Worm (Caenorhabditis elegans) whole organism, mixed stage, embryonic: ENCODE results near the gene Y52E8A.6.

Experiments used
- M03D4.4 ChIP-seq: sonication (generic microtip); optimal IDR thresholded peaks from 2 replicates; lab custom pipeline; 2017; ENCODE audit warnings: mild to moderate bottlenecking, missing genetic modification characterization, missing compliant biosample characterization
- bed-3 ChIP-seq: fragments of 200-800 bp; sonication (Bioruptor generic); optimal IDR thresholded peaks from 3 replicates; lab custom pipeline; 2018; ENCODE audit warnings: mild to moderate bottlenecking, missing genetic modification characterization, moderate library complexity, missing compliant biosample characterization
- blmp-1 ChIP-seq: fragments of 150-350 bp; optimal IDR thresholded peaks from 2 replicates; lab custom pipeline; 2014; ENCODE audit warnings: missing biosample characterization, missing genetic modification characterization
- ceh-39 ChIP-seq: fragments of 150-350 bp; optimal IDR thresholded peaks from 2 replicates; lab custom pipeline; 2014; ENCODE audit warnings: missing biosample characterization, missing genetic modification characterization
- ceh-43 ChIP-seq: fragments of 200-800 bp; sonication (Bioruptor generic); optimal IDR thresholded peaks from 2 replicates; lab custom pipeline; 2018; ENCODE audit warnings: mild to moderate bottlenecking, missing genetic modification characterization, moderate library complexity, missing compliant biosample characterization
- ceh-83 ChIP-seq: fragments of 200-800 bp; sonication (Bioruptor generic); optimal IDR thresholded peaks from 2 replicates; lab custom pipeline; 2018; ENCODE audit warnings: mild to moderate bottlenecking, missing genetic modification characterization, missing compliant biosample characterization
- cnd-1 ChIP-seq: fragments of 200-800 bp; sonication (Bioruptor generic); optimal IDR thresholded peaks from 2 replicates; lab custom pipeline; 2018; ENCODE audit warnings: mild to moderate bottlenecking, missing genetic modification characterization, missing compliant biosample characterization
- drap-1 ChIP-seq: fragments of 200-800 bp; sonication (Bioruptor generic); optimal IDR thresholded peaks from 3 replicates; lab custom pipeline; 2018; ENCODE audit warnings: mild to moderate bottlenecking, missing genetic modification characterization, missing compliant biosample characterization
- elt-1 ChIP-seq: sonication (generic microtip); optimal IDR thresholded peaks from 2 replicates; lab custom pipeline; 2017; ENCODE audit warnings: missing genetic modification characterization, mild to moderate bottlenecking, missing compliant biosample characterization, antibody characterized with exemption, moderate library complexity, borderline replicate concordance; ENCODE audit not compliant: insufficient read depth
- elt-3 ChIP-seq: fragments of 150-350 bp; optimal IDR thresholded peaks from 2 replicates; lab custom pipeline; 2014; ENCODE audit warnings: missing biosample characterization, missing genetic modification characterization
- flh-1 ChIP-seq: fragments of 200-800 bp; sonication (Bioruptor generic); optimal IDR thresholded peaks from 2 replicates; lab custom pipeline; 2018; ENCODE audit warnings: mild to moderate bottlenecking, missing genetic modification characterization, moderate library complexity, missing compliant biosample characterization
- ham-2 ChIP-seq: fragments of 200-800 bp; sonication (Bioruptor generic); optimal IDR thresholded peaks from 2 replicates; lab custom pipeline; 2018; ENCODE audit warnings: mild to moderate bottlenecking, missing genetic modification characterization, missing compliant biosample characterization
- hlh-1 ChIP-seq: fragments of 150-350 bp; optimal IDR thresholded peaks from 2 replicates; lab custom pipeline; 2014; ENCODE audit warnings: missing biosample characterization, missing genetic modification reagents, missing genetic modification characterization
- lin-13 ChIP-seq: fragments of 150-350 bp; optimal IDR thresholded peaks from 2 replicates; lab custom pipeline; 2014; ENCODE audit warnings: missing biosample characterization, missing genetic modification characterization
- lin-32 ChIP-seq: fragments of 200-800 bp; sonication (Bioruptor generic); optimal IDR thresholded peaks from 2 replicates; lab custom pipeline; 2018; ENCODE audit warnings: mild to moderate bottlenecking, missing genetic modification characterization, missing compliant biosample characterization
- lsy-2 ChIP-seq: fragments of 150-350 bp; optimal IDR thresholded peaks from 2 replicates; lab custom pipeline; 2014; ENCODE audit warnings: missing biosample characterization, missing genetic modification characterization
- mab-5 ChIP-seq: fragments of 150-350 bp; optimal IDR thresholded peaks from 2 replicates; lab custom pipeline; 2014; ENCODE audit warnings: missing biosample characterization, missing genetic modification characterization
- mep-1 ChIP-seq: fragments of 150-350 bp; optimal IDR thresholded peaks from 2 replicates; lab custom pipeline; 2017; ENCODE audit warnings: missing biosample characterization, missing genetic modification reagents, missing genetic modification characterization, inconsistent platforms
- mls-2 ChIP-seq: sonication (generic microtip); optimal IDR thresholded peaks from 2 replicates; lab custom pipeline; 2016; ENCODE audit warnings: mild to moderate bottlenecking, missing genetic modification characterization, moderate library complexity, missing compliant biosample characterization
- nhr-12 ChIP-seq: fragments of 150-350 bp; optimal IDR thresholded peaks from 2 replicates; lab custom pipeline; 2014; ENCODE audit warnings: missing biosample characterization, missing genetic modification characterization
- nhr-237 ChIP-seq: fragments of 150-350 bp; optimal IDR thresholded peaks from 2 replicates; lab custom pipeline; 2014; ENCODE audit warnings: missing biosample characterization, missing genetic modification characterization
- nhr-28 ChIP-seq: fragments of 150-350 bp; optimal IDR thresholded peaks from 2 replicates; lab custom pipeline; 2014; ENCODE audit warnings: missing biosample characterization, missing genetic modification characterization
- nhr-76 ChIP-seq: sonication (generic microtip); optimal IDR thresholded peaks from 2 replicates; lab custom pipeline; 2017; ENCODE audit warnings: missing biosample characterization, missing genetic modification characterization
- sem-2 ChIP-seq: fragments of 200-800 bp; sonication (Bioruptor generic); optimal IDR thresholded peaks from 2 replicates; lab custom pipeline; 2018; ENCODE audit warnings: mild to moderate bottlenecking, missing genetic modification characterization, missing compliant biosample characterization
- snpc-4 ChIP-seq: fragments of 150-350 bp; optimal IDR thresholded peaks from 2 replicates; lab custom pipeline; 2014; ENCODE audit warnings: missing biosample characterization, missing genetic modification characterization
- sptf-1 ChIP-seq: sonication (generic microtip); optimal IDR thresholded peaks from 2 replicates; lab custom pipeline; 2017; ENCODE audit warnings: mild to moderate bottlenecking, missing genetic modification characterization, moderate library complexity, missing compliant biosample characterization
- tbx-8 ChIP-seq: fragments of 200-800 bp; sonication (Bioruptor generic); optimal IDR thresholded peaks from 2 replicates; lab custom pipeline; 2018; ENCODE audit warnings: mild to moderate bottlenecking, missing genetic modification characterization, moderate library complexity, missing compliant biosample characterization
- unc-120 ChIP-seq: sonication (generic microtip); optimal IDR thresholded peaks from 2 replicates; lab custom pipeline; 2017; ENCODE audit warnings: missing genetic modification characterization, missing compliant biosample characterization; ENCODE audit not compliant: poor library complexity, severe bottlenecking
- unc-39 ChIP-seq: fragments of 150-350 bp; optimal IDR thresholded peaks from 2 replicates; lab custom pipeline; 2014; ENCODE audit warnings: missing biosample characterization, missing genetic modification characterization
- unc-62 ChIP-seq: fragments of 150-350 bp; optimal IDR thresholded peaks from 2 replicates; lab custom pipeline; 2014; ENCODE audit warnings: missing biosample characterization, missing genetic modification reagents, missing genetic modification characterization
- zip-8 ChIP-seq: fragments of 150-350 bp; optimal IDR thresholded peaks from 2 replicates; lab custom pipeline; 2014; ENCODE audit warnings: missing biosample characterization, missing genetic modification characterization

The Y52E8A.6 gene

DNA sequence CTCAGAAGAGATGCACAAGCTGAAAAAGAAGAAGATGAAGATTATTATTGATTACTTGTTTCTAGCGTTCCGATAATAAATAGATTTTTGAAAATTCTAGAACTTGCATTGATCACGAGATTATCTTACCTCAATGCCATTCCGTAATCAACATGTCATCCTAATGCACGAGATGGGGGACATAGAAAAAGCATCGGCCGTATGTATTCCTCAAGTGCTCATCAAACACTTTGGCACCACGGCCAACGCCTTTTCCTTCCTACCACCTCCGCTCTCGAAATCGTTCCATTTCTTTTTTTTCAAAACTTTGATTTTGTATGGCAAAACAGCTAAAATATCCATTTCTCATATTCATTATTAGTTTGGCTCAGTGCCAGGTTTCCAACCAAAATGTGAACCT is 39.0 kb upstream of the Y52E8A.6 start, which contains the start of gene lat-2:
Gene lat-2 (plus strand): TSS at position 301 of the 400 bp plus-strand sequence.
- TF ChIP-seq mls-2 (tag; lab: Kevin White, UChicago) (no peak), unc-62 (no peak), ham-2 (GFP tag; lab: Kevin White, UChicago) (no peak), blmp-1 (tag; lab: Kevin White, UChicago) (no peak), M03D4.4 (tag; lab: Kevin White, UChicago) (no peak), ceh-43 (GFP tag; lab: Kevin White, UChicago) (no peak), hlh-1 (no peak), tbx-8 (no peak), nhr-12 (tag; lab: Kevin White, UChicago) (no peak), nhr-237 (no peak), drap-1 (GFP tag; lab: Kevin White, UChicago) (no peak), sptf-1 (tag; lab: Kevin White, UChicago) (no peak), mab-5 (no peak), cnd-1 (tag; lab: Kevin White, UChicago) (no peak), zip-8 (no peak), flh-1 (GFP tag; lab: Kevin White, UChicago) (no peak)

DNA sequence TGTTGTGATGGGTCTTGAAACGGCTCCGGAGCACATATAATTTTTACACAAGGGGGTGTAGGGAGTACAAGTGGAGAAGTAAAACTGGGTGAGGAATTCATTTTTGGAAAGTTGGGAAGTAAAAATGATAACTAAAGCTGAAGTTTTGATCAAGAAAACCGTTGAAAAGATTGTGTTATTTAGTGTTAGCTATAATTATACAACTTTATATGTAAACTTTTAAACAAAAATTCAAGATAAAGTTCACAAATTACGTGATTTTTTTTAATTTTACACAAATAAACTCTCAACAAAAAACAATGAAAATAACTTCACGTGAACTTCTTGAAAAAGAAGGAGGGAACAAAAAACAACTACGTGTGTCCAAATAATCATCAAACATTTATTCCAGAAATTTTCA is 35.4 kb upstream of the Y52E8A.6 start, which contains the start of the genes H20J04.7 and H20J04.1:
Gene H20J04.7 (minus strand): TSS at position 101 of the 400 bp plus-strand sequence.
Gene H20J04.1 (plus strand): TSS at position 397 of the 400 bp plus-strand sequence.
- TF ChIP-seq M03D4.4 (tag; lab: Kevin White, UChicago) (no peak), cnd-1 (tag; lab: Kevin White, UChicago) (no peak), zip-8 (no peak), ceh-39 (tag; lab: Kevin White, UChicago) (no peak), nhr-28 (no peak), elt-1 (tag; lab: Kevin White, UChicago) (no peak)

DNA sequence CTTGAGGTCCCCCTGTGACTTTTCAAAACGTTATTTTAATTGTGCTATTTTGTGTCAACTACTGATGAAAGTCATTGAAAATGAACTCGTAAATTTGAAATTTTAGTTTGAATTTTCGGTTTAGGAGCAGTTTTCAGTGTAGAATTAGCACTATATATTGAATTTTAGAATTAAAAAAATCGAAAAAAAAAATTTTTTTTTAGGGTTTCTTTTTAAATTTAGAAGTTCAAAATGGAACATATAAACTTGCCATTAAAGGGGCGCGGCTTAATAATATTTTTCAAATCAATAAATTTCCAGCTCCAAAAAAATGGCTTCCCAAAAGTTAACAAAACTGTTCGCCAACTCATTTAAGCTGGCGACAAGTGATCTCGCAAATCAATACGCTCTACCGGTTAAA is 31.1 kb upstream of the Y52E8A.6 start, which contains the start of gene H20J04.9:
Gene H20J04.9 (plus strand): TSS at position 301 of the 400 bp plus-strand sequence.
- TF ChIP-seq bed-3 (no peak), nhr-28 (no peak), sptf-1 (tag; lab: Kevin White, UChicago) (no peak), unc-39 (no peak), flh-1 (GFP tag; lab: Kevin White, UChicago) (no peak), M03D4.4 (tag; lab: Kevin White, UChicago) (no peak), nhr-76 (tag; lab: Kevin White, UChicago) (no peak)

DNA sequence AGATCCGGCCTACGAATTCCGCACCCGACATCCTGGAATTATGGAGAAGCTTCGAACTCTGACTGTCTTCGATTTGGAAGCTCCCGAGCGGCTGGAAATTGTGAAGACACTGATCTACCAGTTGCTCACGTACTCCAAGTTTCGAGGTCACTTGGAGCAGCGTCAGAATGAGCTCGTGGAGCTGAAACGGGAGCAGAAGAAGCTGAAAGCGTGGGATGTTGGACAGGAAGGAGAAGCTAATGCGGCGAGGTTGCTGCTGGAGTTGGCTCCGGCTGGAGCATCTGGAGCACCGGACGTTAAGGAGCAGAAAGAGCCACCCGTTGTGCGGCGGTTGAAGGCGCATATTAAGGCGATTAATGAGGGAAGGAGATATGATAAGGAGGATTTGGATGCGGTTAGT is 24.5 kb upstream of the Y52E8A.6 start:
- TF ChIP-seq tbx-8 (no peak), lsy-2 (tag; lab: Kevin White, UChicago) (no peak)

DNA sequence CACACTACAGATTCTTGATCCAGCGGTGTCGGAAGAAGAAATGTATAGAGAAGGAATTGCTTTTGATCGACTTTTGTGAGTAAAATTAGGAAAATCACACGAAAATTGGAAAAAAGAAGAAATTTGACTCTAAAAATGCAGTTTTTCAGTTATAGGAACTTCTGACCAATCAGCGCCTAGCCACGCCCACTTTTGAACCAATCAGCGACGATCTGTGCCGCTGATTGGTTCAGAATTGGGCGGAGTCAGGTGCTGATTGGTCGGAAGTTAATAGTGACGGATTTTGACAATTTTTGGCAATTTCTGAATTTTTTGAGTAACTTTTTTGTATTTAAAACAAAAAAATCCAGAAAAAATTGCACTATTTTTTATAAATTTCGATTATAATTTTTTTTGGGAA is 21.7 kb upstream of the Y52E8A.6 start:
- TF ChIP-seq nhr-28 (no peak), ceh-43 (GFP tag; lab: Kevin White, UChicago) (no peak), cnd-1 (tag; lab: Kevin White, UChicago) (no peak), elt-3 (tag; lab: Kevin White, UChicago) (no peak), tbx-8 (no peak), unc-39 (no peak), lin-13 (no peak), snpc-4 (tag; lab: Kevin White, UChicago) (no peak), nhr-237 (no peak), drap-1 (GFP tag; lab: Kevin White, UChicago) (no peak), bed-3 (no peak), zip-8 (no peak), ceh-39 (tag; lab: Kevin White, UChicago) (no peak)
- TF ChIP-seq, all 35 proteins: peak for 0

DNA sequence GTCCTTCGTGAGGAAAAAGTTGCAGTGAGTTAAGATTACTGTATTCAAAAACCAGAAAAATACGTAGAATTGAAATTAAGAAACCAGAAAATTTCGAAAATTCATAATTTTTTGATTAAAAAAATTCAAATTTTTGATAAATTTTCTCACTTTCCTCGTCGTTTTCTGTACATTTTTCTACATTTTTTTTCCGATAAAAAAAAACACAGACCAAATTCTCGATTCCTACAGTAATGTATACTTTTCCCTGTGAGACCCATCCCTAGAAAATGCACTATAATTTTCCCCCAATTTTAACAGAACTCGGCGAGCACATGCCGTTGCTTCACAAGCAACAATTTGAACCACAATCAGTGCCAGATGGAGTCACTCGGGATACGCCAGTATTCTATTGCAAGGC is 20.1 kb upstream of the Y52E8A.6 start, which contains the start of gene athp-2:
Gene athp-2 (plus strand): TSS at position 301 of the 400 bp plus-strand sequence.
- TF ChIP-seq lin-32 (GFP tag; lab: Kevin White, UChicago) (no peak), cnd-1 (tag; lab: Kevin White, UChicago) (no peak), sem-2 (GFP tag; lab: Kevin White, UChicago) (no peak), nhr-237 (no peak), unc-120 (no peak), nhr-76 (tag; lab: Kevin White, UChicago) (no peak), ceh-83 (no peak), mep-1 (no peak)
